Worm (Caenorhabditis elegans): ENCODE measurements around the gene serp-1.1.

Gene serp-1.1

DNA sequence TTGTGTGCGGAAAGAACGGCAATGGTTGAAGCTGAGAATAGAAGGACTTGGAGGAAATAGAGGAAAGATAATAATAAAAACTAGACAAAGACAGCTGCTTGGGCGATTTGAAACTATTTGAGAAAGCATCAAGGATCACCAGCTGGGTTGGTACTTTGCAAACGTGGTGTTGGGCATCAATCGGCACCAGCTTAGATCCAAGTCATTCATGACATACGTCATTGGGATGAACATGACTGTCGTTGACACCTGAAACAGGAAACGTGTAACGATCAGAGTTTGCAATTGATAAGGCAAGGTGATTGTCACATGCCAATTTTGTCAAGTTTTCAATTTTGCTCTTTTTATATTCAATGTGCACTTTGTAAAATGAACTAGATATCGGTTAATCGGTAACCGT is 1.1 kb downstream of the serp-1.1 start (continued):
- TF ChIP-seq jun-1 (tag; optimal IDR thresholded peaks at IDR 0.05) (no peak), lin-39 (tag; optimal IDR thresholded peaks at IDR 0.05) (no peak), lin-38 (GFP tag; IDR thresholded peaks at IDR 0.05) (no peak), spr-3 (GFP tag; optimal IDR thresholded peaks at IDR 0.05) (no peak), lin-29 (GFP tag; IDR thresholded peaks at IDR 0.05) (no peak), mdt-29 (GFP tag; IDR thresholded peaks at IDR 0.05) (no peak), ctbp-1 (GFP tag; IDR thresholded peaks at IDR 0.05) (no peak), skn-1 (tag; optimal IDR thresholded peaks at IDR 0.05) (no peak), daf-19 (GFP tag; conservative IDR thresholded peaks at IDR 0.05) (no peak), pqm-1 (tag; optimal IDR thresholded peaks at IDR 0.05) (peak; percentile 50), unc-39 (tag; optimal IDR thresholded peaks at IDR 0.05) (no peak), gei-8 (GFP tag; optimal IDR thresholded peaks at IDR 0.05) (no peak), daf-8 (GFP tag; IDR thresholded peaks at IDR 0.05) (no peak), mep-1 (tag; optimal IDR thresholded peaks at IDR 0.05) (no peak), R02D3.7 (tag; optimal IDR thresholded peaks at IDR 0.05) (no peak), nhr-111 (GFP tag; optimal IDR thresholded peaks at IDR 0.05) (no peak), lin-13 (GFP tag; optimal IDR thresholded peaks at IDR 0.05) (no peak), F37D6.2 (tag; optimal IDR thresholded peaks at IDR 0.05) (no peak), dmd-8 (GFP tag; IDR thresholded peaks at IDR 0.05) (no peak), egl-27 (tag; optimal IDR thresholded peaks at IDR 0.05) (no peak), hlh-11 (tag; optimal IDR thresholded peaks at IDR 0.05) (peak; percentile 89), Y75B8A.6 (GFP tag; IDR thresholded peaks at IDR 0.05) (no peak), ztf-11 (tag; optimal IDR thresholded peaks at IDR 0.05) (no peak), nhr-48 (tag; optimal IDR thresholded peaks at IDR 0.05) (peak; percentile 90), hmg-1.1 (GFP tag; IDR thresholded peaks at IDR 0.05) (no peak), saeg-2 (GFP tag; IDR thresholded peaks at IDR 0.05) (no peak), pha-4 (GFP tag; IDR thresholded peaks at IDR 0.05) (peak; percentile 52; the same call in 1 of the 2 replicates), pha-4 (tag; optimal IDR thresholded peaks at IDR 0.05) (no peak), arid-1 (GFP tag; conservative IDR thresholded peaks at IDR 0.05) (0 out of 2 replicates have a peak, but pooled peaks have one; percentile 21), egl-43 (GFP tag; IDR thresholded peaks at IDR 0.05) (no peak), zip-11 (GFP tag; IDR thresholded peaks at IDR 0.05) (no peak), nhr-41 (GFP tag; IDR thresholded peaks at IDR 0.05) (no peak), T26A8.4 (GFP tag; IDR thresholded peaks at IDR 0.05) (peak; percentile 78), dmd-9 (GFP tag; IDR thresholded peaks at IDR 0.05) (no peak), lir-3 (tag; optimal IDR thresholded peaks at IDR 0.05) (no peak), mxl-3 (GFP tag; optimal IDR thresholded peaks at IDR 0.05) (peak; percentile 66), aha-1 (tag) (no peak), snpc-4 (tag; optimal IDR thresholded peaks at IDR 0.05) (no peak), dpl-1 (GFP tag; optimal IDR thresholded peaks at IDR 0.05) (peak; percentile 24), duxl-1 (tag; optimal IDR thresholded peaks at IDR 0.05; ENCODE audit: poor library complexity) (no peak), ceh-82 (tag; optimal IDR thresholded peaks at IDR 0.05) (no peak), nhr-11 (tag; optimal IDR thresholded peaks at IDR 0.05) (no peak), Y105C5A.15 (GFP tag; IDR thresholded peaks at IDR 0.05) (0 out of 2 replicates have a peak, but pooled peaks have one; percentile 31), daf-12 (tag; optimal IDR thresholded peaks at IDR 0.05) (no peak), lsy-2 (tag; optimal IDR thresholded peaks at IDR 0.05) (peak in 1 of 2 experiments; percentile 63), lim-7 (GFP tag; IDR thresholded peaks at IDR 0.05) (no peak), ztf-7 (tag; optimal IDR thresholded peaks at IDR 0.05) (no peak), ces-1 (GFP tag; optimal IDR thresholded peaks at IDR 0.05) (no peak), sdz-12 (GFP tag; optimal IDR thresholded peaks at IDR 0.05) (no peak), nhr-77 (tag; optimal IDR thresholded peaks at IDR 0.05) (peak; percentile 63), ceh-62 (tag; optimal IDR thresholded peaks at IDR 0.05) (no peak), madf-9 (GFP tag; conservative IDR thresholded peaks at IDR 0.05) (no peak), unc-62 (GFP tag; optimal IDR thresholded peaks at IDR 0.05 in 1 of 2) (no peak), unc-62 (tag; optimal IDR thresholded peaks at IDR 0.05) (no peak)

Measured in whole organism, L4 larva.